Worm (Caenorhabditis elegans): Measurements from ENCODE around the gene acl-14.
A peak's percentile ranks its signal among the peaks of the same experiment; 100 is the strongest.

acl-14 gene

ce11 chrV:9305116-9305515, 28.3 kb downstream of the acl-14 start, which contains the start of gene F44A2.3:
TSS of gene F44A2.3 (plus strand) at chrV:9305416.
- TF ChIP-seq hnd-1 (tag; optimal IDR thresholded peaks at IDR 0.05) (no peak), B0310.2 (tag; optimal IDR thresholded peaks at IDR 0.05) (no peak), flt-1 (GFP tag; IDR thresholded peaks at IDR 0.05) (no peak), aly-1 (tag; optimal IDR thresholded peaks at IDR 0.05) (no peak), ceh-36 (tag; optimal IDR thresholded peaks at IDR 0.05) (no peak), tbx-11 (GFP tag; IDR thresholded peaks at IDR 0.05) (no peak), tbx-37 (GFP tag; conservative IDR thresholded peaks at IDR 0.05) (no peak), ets-7 (tag; optimal IDR thresholded peaks at IDR 0.05) (no peak), tra-4 (tag; optimal IDR thresholded peaks at IDR 0.05) (no peak), hmbx-1 (tag; optimal IDR thresholded peaks at IDR 0.05) (no peak), pes-1 (GFP tag; IDR thresholded peaks at IDR 0.05) (no peak), scrt-1 (GFP tag; IDR thresholded peaks at IDR 0.05) (no peak), hmg-4 (GFP tag; optimal IDR thresholded peaks at IDR 0.05) (no peak), ceh-13 (GFP tag; optimal IDR thresholded peaks at IDR 0.05) (no peak), ama-1 (optimal IDR thresholded peaks at IDR 0.05) (no peak), sea-1 (GFP tag; conservative IDR thresholded peaks at IDR 0.05) (no peak)

- no peak for TF ChIP-seq ceh-13 (GFP tag; optimal IDR thresholded peaks at IDR 0.05)
- no peak for TF ChIP-seq ets-7 (tag; optimal IDR thresholded peaks at IDR 0.05)
- TF ChIP-seq tbx-37 (GFP tag; conservative IDR thresholded peaks at IDR 0.05) = no peak
- no peak for TF ChIP-seq ceh-36 (tag; optimal IDR thresholded peaks at IDR 0.05)
- TF ChIP-seq scrt-1 (GFP tag; IDR thresholded peaks at IDR 0.05) = no peak
- TF ChIP-seq flt-1 (GFP tag; IDR thresholded peaks at IDR 0.05) = no peak
- TF ChIP-seq hmbx-1 (tag; optimal IDR thresholded peaks at IDR 0.05) = no peak
- no peak for TF ChIP-seq pes-1 (GFP tag; IDR thresholded peaks at IDR 0.05)
- TF ChIP-seq B0310.2 (tag; optimal IDR thresholded peaks at IDR 0.05) = no peak
Measured at ce11 chrV:9303026-9303425, 30.4 kb downstream of the acl-14 start, which contains the start of gene nhr-39. TSS of gene nhr-39 (plus strand) at chrV:9303326.

ce11 chrV:9297332-9297731, 36.1 kb downstream of the acl-14 start, which contains the start of gene F44A2.5:
TSS of gene F44A2.5 (plus strand) at chrV:9297632.
- TF ChIP-seq F13C5.2 (tag; optimal IDR thresholded peaks at IDR 0.05) (no peak), hmg-4 (GFP tag; optimal IDR thresholded peaks at IDR 0.05) (no peak)

ce11 chrV:9295581-9295980, 37.9 kb downstream of the acl-14 start:
- TF ChIP-seq aly-1 (tag; optimal IDR thresholded peaks at IDR 0.05) (no peak), ceh-36 (tag; optimal IDR thresholded peaks at IDR 0.05) (no peak), F13C5.2 (tag; optimal IDR thresholded peaks at IDR 0.05) (no peak), hnd-1 (tag; optimal IDR thresholded peaks at IDR 0.05) (no peak), flt-1 (GFP tag; IDR thresholded peaks at IDR 0.05) (no peak)

- TF ChIP-seq scrt-1 (GFP tag; IDR thresholded peaks at IDR 0.05) (0 out of 2 replicates have a peak, but pooled peaks have one; percentile 41), hmg-4 (GFP tag; optimal IDR thresholded peaks at IDR 0.05) (peak; percentile 47), flt-1 (GFP tag; IDR thresholded peaks at IDR 0.05) (no peak)
Measured at ce11 chrV:9293359-9293758, 40.1 kb downstream of the acl-14 start.

- TF ChIP-seq ceh-36 (tag; optimal IDR thresholded peaks at IDR 0.05) (no peak), scrt-1 (GFP tag; IDR thresholded peaks at IDR 0.05) (no peak), tra-4 (tag; optimal IDR thresholded peaks at IDR 0.05) (no peak), sea-1 (GFP tag; conservative IDR thresholded peaks at IDR 0.05) (no peak), aly-1 (tag; optimal IDR thresholded peaks at IDR 0.05) (no peak), ets-7 (tag; optimal IDR thresholded peaks at IDR 0.05) (no peak), hmbx-1 (tag; optimal IDR thresholded peaks at IDR 0.05) (no peak), pes-1 (GFP tag; IDR thresholded peaks at IDR 0.05) (no peak), hmg-4 (GFP tag; optimal IDR thresholded peaks at IDR 0.05) (no peak), tbx-37 (GFP tag; conservative IDR thresholded peaks at IDR 0.05) (no peak), ama-1 (optimal IDR thresholded peaks at IDR 0.05) (no peak), tbx-11 (GFP tag; IDR thresholded peaks at IDR 0.05) (no peak), hnd-1 (tag; optimal IDR thresholded peaks at IDR 0.05) (no peak), ceh-13 (GFP tag; optimal IDR thresholded peaks at IDR 0.05) (no peak), F13C5.2 (tag; optimal IDR thresholded peaks at IDR 0.05) (no peak), flt-1 (GFP tag; IDR thresholded peaks at IDR 0.05) (no peak), B0310.2 (tag; optimal IDR thresholded peaks at IDR 0.05) (no peak)
Measured at ce11 chrV:9291919-9292318, 41.5 kb downstream of the acl-14 start, which contains the start of gene ZK682.7. TSS of gene ZK682.7 (minus strand) at chrV:9292165.

- TF ChIP-seq sea-1 (GFP tag; conservative IDR thresholded peaks at IDR 0.05) (no peak), pes-1 (GFP tag; IDR thresholded peaks at IDR 0.05) (no peak), scrt-1 (GFP tag; IDR thresholded peaks at IDR 0.05) (no peak), hmbx-1 (tag; optimal IDR thresholded peaks at IDR 0.05) (no peak), hnd-1 (tag; optimal IDR thresholded peaks at IDR 0.05) (no peak), ets-7 (tag; optimal IDR thresholded peaks at IDR 0.05) (no peak), tbx-37 (GFP tag; conservative IDR thresholded peaks at IDR 0.05) (no peak)
Measured at ce11 chrV:9287460-9287859, 46.0 kb downstream of the acl-14 start, which contains the start of gene lron-2. TSS of gene lron-2 (minus strand) at chrV:9287560.

- TF ChIP-seq scrt-1 (GFP tag; IDR thresholded peaks at IDR 0.05) = no peak
- no peak for TF ChIP-seq flt-1 (GFP tag; IDR thresholded peaks at IDR 0.05)
- TF ChIP-seq aly-1 (tag; optimal IDR thresholded peaks at IDR 0.05) = no peak
- TF ChIP-seq tbx-11 (GFP tag; IDR thresholded peaks at IDR 0.05) = no peak
- no peak for TF ChIP-seq hmg-4 (GFP tag; optimal IDR thresholded peaks at IDR 0.05)
- no peak for TF ChIP-seq sea-1 (GFP tag; conservative IDR thresholded peaks at IDR 0.05)
- no peak for TF ChIP-seq ceh-13 (GFP tag; optimal IDR thresholded peaks at IDR 0.05)
- TF ChIP-seq ceh-36 (tag; optimal IDR thresholded peaks at IDR 0.05) = no peak
Measured at ce11 chrV:9283452-9283851, 50.0 kb downstream of the acl-14 start.

- TF ChIP-seq hmbx-1 (tag; optimal IDR thresholded peaks at IDR 0.05) (no peak), tbx-11 (GFP tag; IDR thresholded peaks at IDR 0.05) (no peak), B0310.2 (tag; optimal IDR thresholded peaks at IDR 0.05) (no peak), ceh-13 (GFP tag; optimal IDR thresholded peaks at IDR 0.05) (no peak), F13C5.2 (tag; optimal IDR thresholded peaks at IDR 0.05) (no peak), ets-7 (tag; optimal IDR thresholded peaks at IDR 0.05) (no peak), flt-1 (GFP tag; IDR thresholded peaks at IDR 0.05) (no peak), pes-1 (GFP tag; IDR thresholded peaks at IDR 0.05) (no peak), aly-1 (tag; optimal IDR thresholded peaks at IDR 0.05) (no peak), ama-1 (optimal IDR thresholded peaks at IDR 0.05) (no peak), ceh-36 (tag; optimal IDR thresholded peaks at IDR 0.05) (no peak), hnd-1 (tag; optimal IDR thresholded peaks at IDR 0.05) (no peak), tra-4 (tag; optimal IDR thresholded peaks at IDR 0.05) (no peak), sea-1 (GFP tag; conservative IDR thresholded peaks at IDR 0.05) (no peak), tbx-37 (GFP tag; conservative IDR thresholded peaks at IDR 0.05) (no peak), hmg-4 (GFP tag; optimal IDR thresholded peaks at IDR 0.05) (no peak)
Measured at ce11 chrV:9282110-9282509, 51.3 kb downstream of the acl-14 start, which contains the start of gene hlh-10. TSS of gene hlh-10 (minus strand) at chrV:9282210.

Measured in whole organism, early embryonic.